Worm (Caenorhabditis elegans): Measurements from ENCODE around the gene irld-19.

The irld-19 gene

DNA sequence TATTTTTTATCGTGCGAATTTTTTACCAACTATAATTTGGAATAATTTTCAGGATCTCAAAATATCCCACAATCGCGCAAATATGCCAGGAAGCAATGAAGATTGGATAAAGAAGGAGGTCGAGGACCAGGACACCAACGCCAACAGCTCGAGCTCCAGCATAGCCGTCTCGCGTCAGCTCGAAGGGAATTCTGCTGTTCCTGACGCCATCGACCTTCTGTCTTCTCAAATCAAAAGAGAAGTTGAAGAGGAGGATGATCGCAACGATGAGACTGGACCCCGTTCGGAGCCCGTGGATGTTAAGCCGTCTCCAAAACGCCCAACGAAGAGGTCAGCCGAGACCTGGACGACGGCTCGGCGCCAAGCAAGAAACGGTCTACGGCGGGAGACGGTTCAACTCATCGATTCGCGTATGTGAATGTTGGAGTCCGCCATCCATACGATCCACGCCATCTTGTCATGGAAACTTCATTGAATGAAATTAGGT lies 17.7 kb downstream of the irld-19 start, which contains the start of gene Y111B2A.21:
Y111B2A.21 (plus strand) TSS at position 51 of the 487 bp plus-strand sequence.
- no peak for TF ChIP-seq atf-7 (tag; optimal IDR thresholded peaks at IDR 0.05)
- peak; percentile 53; the same call in 1 of the 2 replicates for TF ChIP-seq zfh-2 (GFP tag; conservative IDR thresholded peaks at IDR 0.05)
- TF ChIP-seq attf-5 (GFP tag; optimal IDR thresholded peaks at IDR 0.05): no peak
- no peak for TF ChIP-seq sptf-2 (GFP tag; optimal IDR thresholded peaks at IDR 0.05)
- TF ChIP-seq B0035.1 (tag; optimal IDR thresholded peaks at IDR 0.05): no peak

DNA sequence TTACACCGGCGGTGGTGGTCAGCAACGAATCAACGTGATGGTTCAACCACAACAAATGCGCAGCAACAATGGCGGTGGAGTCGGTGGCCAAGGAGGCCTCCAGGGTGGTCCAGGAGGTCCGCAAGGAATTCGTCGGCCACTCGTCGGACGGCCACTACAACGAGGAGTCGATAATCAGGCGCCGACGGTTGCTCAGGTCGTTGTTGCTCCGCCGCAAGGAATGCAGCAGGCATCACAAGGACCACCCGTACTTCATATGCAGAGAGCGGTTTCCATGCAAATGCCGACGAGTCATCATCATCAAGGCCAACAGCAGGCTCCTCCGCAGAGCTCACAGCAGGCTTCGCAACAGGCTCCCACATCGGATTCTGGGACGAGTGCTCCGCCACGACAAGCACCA lies 20.6 kb downstream of the irld-19 start:
- TF ChIP-seq egrh-3 (GFP tag; IDR thresholded peaks at IDR 0.05) (peak; percentile 50; the same call in 1 of the 2 replicates), madf-8 (GFP tag; conservative IDR thresholded peaks at IDR 0.05) (no peak), B0019.2 (GFP tag; conservative IDR thresholded peaks at IDR 0.05) (0 out of 2 replicates have a peak, but pooled peaks have one; percentile 31), zfh-2 (GFP tag; conservative IDR thresholded peaks at IDR 0.05) (peak; percentile 87), attf-5 (GFP tag; optimal IDR thresholded peaks at IDR 0.05) (no peak), D2030.7 (GFP tag; IDR thresholded peaks at IDR 0.05) (peak; percentile 22; the same call in 1 of the 2 replicates)

DNA sequence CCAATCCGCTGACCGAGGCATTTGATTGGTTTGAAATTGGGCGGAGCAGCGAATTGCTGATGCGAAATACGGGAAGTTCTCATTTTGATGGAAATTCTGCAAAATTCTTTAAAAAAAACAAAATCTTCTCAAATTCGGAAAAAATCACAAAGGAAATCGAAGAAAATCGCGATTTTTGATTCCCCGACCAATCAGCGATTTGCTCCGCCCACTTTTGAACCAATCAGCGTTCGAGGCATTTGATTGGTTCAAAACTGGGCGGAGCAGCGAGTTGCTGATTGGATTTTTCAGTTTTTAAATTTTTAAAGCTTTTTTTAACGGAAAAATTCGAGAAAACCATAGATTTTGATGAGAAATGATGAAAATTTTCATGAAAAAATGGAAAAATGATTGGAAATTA lies 23.8 kb downstream of the irld-19 start:
- TF ChIP-seq ztf-6 (GFP tag; IDR thresholded peaks at IDR 0.05): no peak
- TF ChIP-seq nhr-120 (GFP tag; IDR thresholded peaks at IDR 0.05): no peak
- no peak for TF ChIP-seq unc-62 (GFP tag; optimal IDR thresholded peaks at IDR 0.05)
- TF ChIP-seq K12H6.12 (tag; optimal IDR thresholded peaks at IDR 0.05): no peak
- TF ChIP-seq ztf-22 (GFP tag; optimal IDR thresholded peaks at IDR 0.05): no peak
- TF ChIP-seq aptf-3 (GFP tag; IDR thresholded peaks at IDR 0.05): no peak
- no peak for TF ChIP-seq rcor-1 (GFP tag; IDR thresholded peaks at IDR 0.05)
- no peak for TF ChIP-seq Y53G8AR.9 (GFP tag; conservative IDR thresholded peaks at IDR 0.05)
- no peak for TF ChIP-seq ztf-18 (tag; optimal IDR thresholded peaks at IDR 0.05)
- no peak for TF ChIP-seq nhr-27 (tag; optimal IDR thresholded peaks at IDR 0.05)
- no peak for TF ChIP-seq tbp1 (GFP tag; optimal IDR thresholded peaks at IDR 0.05)
- no peak for TF ChIP-seq nfya-1 (tag; optimal IDR thresholded peaks at IDR 0.05; ENCODE audit: borderline replicate concordance, insufficient read depth)
- no peak for TF ChIP-seq madf-10 (tag; optimal IDR thresholded peaks at IDR 0.05)
- TF ChIP-seq Y56A3A.18 (GFP tag; IDR thresholded peaks at IDR 0.05): no peak
- no peak for TF ChIP-seq F23B12.7 (tag; optimal IDR thresholded peaks at IDR 0.05; ENCODE audit: insufficient read depth)
- TF ChIP-seq F22D6.2 (tag; optimal IDR thresholded peaks at IDR 0.05): no peak
- no peak for TF ChIP-seq egrh-3 (GFP tag; IDR thresholded peaks at IDR 0.05)
- TF ChIP-seq hmg-1.2 (GFP tag; IDR thresholded peaks at IDR 0.05): no peak

DNA sequence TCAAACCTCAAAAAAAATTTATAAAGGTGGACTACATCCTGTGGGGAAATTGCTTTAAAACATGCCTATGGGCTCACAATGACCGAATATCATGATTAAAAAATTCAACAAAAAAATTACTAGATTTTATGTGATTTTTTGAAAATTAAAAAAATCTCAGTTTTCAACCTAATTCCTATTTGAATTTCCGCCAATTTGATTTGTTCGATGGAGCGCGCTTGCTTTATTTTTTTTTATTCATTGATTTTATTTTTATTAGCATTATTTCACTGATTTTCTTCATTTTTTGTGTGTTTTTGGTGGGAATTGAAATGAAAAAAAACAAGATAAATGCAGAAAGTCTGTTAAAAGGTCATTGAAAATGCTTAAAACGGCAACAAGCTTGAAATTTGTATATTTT lies 25.2 kb downstream of the irld-19 start:
- TF ChIP-seq C17E4.6 (GFP tag; IDR thresholded peaks at IDR 0.05) (no peak), K11D2.4 (GFP tag; IDR thresholded peaks at IDR 0.05) (no peak), snpc-1.3 (tag; optimal IDR thresholded peaks at IDR 0.05; ENCODE audit: insufficient read depth) (no peak), F57A8.1 (GFP tag; optimal IDR thresholded peaks at IDR 0.05) (no peak), ztf-22 (GFP tag; optimal IDR thresholded peaks at IDR 0.05) (no peak), ztf-28 (GFP tag; IDR thresholded peaks at IDR 0.05) (no peak), rcor-1 (GFP tag; IDR thresholded peaks at IDR 0.05) (no peak), let-607 (tag; optimal IDR thresholded peaks at IDR 0.05) (no peak), snpc-1.1 (tag; optimal IDR thresholded peaks at IDR 0.05; ENCODE audit: insufficient read depth) (no peak), C06A6.2 (GFP tag; conservative IDR thresholded peaks at IDR 0.05) (no peak), nfyb-1 (GFP tag; IDR thresholded peaks at IDR 0.05) (no peak), K12H6.12 (tag; optimal IDR thresholded peaks at IDR 0.05) (no peak), zim-3 (tag; optimal IDR thresholded peaks at IDR 0.05) (no peak), tlf-1 (GFP tag; optimal IDR thresholded peaks at IDR 0.05) (no peak), T07F8.4 (tag; optimal IDR thresholded peaks at IDR 0.05) (no peak), Y56A3A.18 (GFP tag; IDR thresholded peaks at IDR 0.05) (no peak)

Data from whole organism, young adult.